Worm (Caenorhabditis elegans) whole organism, late embryonic: ENCODE measurements around the gene lgg-3.

ENCODE experiments used
- C08G9.2 ChIP-seq: sonication (generic microtip); optimal IDR thresholded peaks from 2 replicates; lab custom pipeline; 2016; ENCODE audit warnings: mild to moderate bottlenecking, missing genetic modification characterization, moderate library complexity, missing compliant biosample characterization
- C38D4.7 ChIP-seq: fragments of 200-800 bp; sonication (Bioruptor generic); optimal IDR thresholded peaks from 2 replicates; lab custom pipeline; 2018; ENCODE audit warnings: mild to moderate bottlenecking, missing genetic modification characterization, moderate library complexity, missing compliant biosample characterization
- K02D7.2 ChIP-seq: sonication (generic microtip); optimal IDR thresholded peaks from 2 replicates; lab custom pipeline; 2017; ENCODE audit warnings: mild to moderate bottlenecking, missing genetic modification characterization, missing compliant biosample characterization
- K09A11.1 ChIP-seq: sonication (generic microtip); optimal IDR thresholded peaks from 2 replicates; lab custom pipeline; 2017; ENCODE audit warnings: antibody characterized with exemption, mild to moderate bottlenecking, missing genetic modification characterization, missing compliant biosample characterization; ENCODE audit not compliant: insufficient read depth
- T23F11.4 ChIP-seq: fragments of 200-800 bp; sonication (Bioruptor generic); optimal IDR thresholded peaks from 2 replicates; lab custom pipeline; 2018; ENCODE audit warnings: mild to moderate bottlenecking, missing genetic modification characterization, missing compliant biosample characterization
- Y22D7AL.16 ChIP-seq: sonication (generic microtip); optimal IDR thresholded peaks from 2 replicates; lab custom pipeline; 2016; ENCODE audit warnings: missing genetic modification characterization, missing compliant biosample characterization
- ahr-1 ChIP-seq: sonication (generic microtip); optimal IDR thresholded peaks from 2 replicates; lab custom pipeline; 2016; ENCODE audit warnings: missing genetic modification characterization, missing compliant biosample characterization
- ama-1 ChIP-seq: fragments of 150-350 bp; optimal IDR thresholded peaks from 2 replicates; lab custom pipeline; 2014
- ceh-18 ChIP-seq: sonication (generic microtip); optimal IDR thresholded peaks from 2 replicates; lab custom pipeline; 2016; ENCODE audit warnings: missing genetic modification characterization, missing compliant biosample characterization
- ceh-19 ChIP-seq: fragments of 200-800 bp; sonication (Bioruptor generic); optimal IDR thresholded peaks from 2 replicates; lab custom pipeline; 2018; ENCODE audit warnings: mild to moderate bottlenecking, missing genetic modification characterization, missing compliant biosample characterization
- ceh-22 ChIP-seq: sonication (generic microtip); optimal IDR thresholded peaks from 2 replicates; lab custom pipeline; 2017; ENCODE audit warnings: missing biosample characterization, missing genetic modification characterization
- ceh-24 ChIP-seq: sonication (generic microtip); optimal IDR thresholded peaks from 2 replicates; lab custom pipeline; 2016; ENCODE audit warnings: mild to moderate bottlenecking, missing genetic modification characterization, missing compliant biosample characterization
- ceh-30 ChIP-seq: fragments of 150-350 bp; optimal IDR thresholded peaks from 2 replicates; lab custom pipeline; 2014; ENCODE audit warnings: missing biosample characterization, missing genetic modification characterization
- ceh-48 ChIP-seq: sonication (generic microtip); optimal IDR thresholded peaks from 2 replicates; lab custom pipeline; 2016; ENCODE audit warnings: missing genetic modification characterization, inconsistent platforms, missing compliant biosample characterization
- ceh-6 ChIP-seq: fragments of 200-800 bp; sonication (Bioruptor generic); optimal IDR thresholded peaks from 2 replicates; lab custom pipeline; 2018; ENCODE audit warnings: mild to moderate bottlenecking, missing genetic modification characterization, missing compliant biosample characterization
- ceh-9 ChIP-seq: sonication (generic microtip); optimal IDR thresholded peaks from 2 replicates; lab custom pipeline; 2016; ENCODE audit warnings: mild to moderate bottlenecking, missing genetic modification characterization, inconsistent platforms, missing compliant biosample characterization
- che-1 ChIP-seq: sonication (generic microtip); optimal IDR thresholded peaks from 2 replicates; lab custom pipeline; 2016; ENCODE audit warnings: mild to moderate bottlenecking, missing genetic modification characterization, missing compliant biosample characterization
- dve-1 ChIP-seq: sonication (generic microtip); optimal IDR thresholded peaks from 2 replicates; lab custom pipeline; 2017; ENCODE audit warnings: antibody characterized with exemption, mild to moderate bottlenecking, missing genetic modification characterization, missing compliant biosample characterization
- elt-2 ChIP-seq: sonication (generic microtip); optimal IDR thresholded peaks from 2 replicates; lab custom pipeline; 2016; ENCODE audit warnings: missing genetic modification reagents, missing genetic modification characterization, missing compliant biosample characterization
- elt-4 ChIP-seq: sonication (generic microtip); optimal IDR thresholded peaks from 2 replicates; lab custom pipeline; 2016; ENCODE audit warnings: missing genetic modification characterization, missing compliant biosample characterization
- ets-4 ChIP-seq: sonication (generic microtip); optimal IDR thresholded peaks from 2 replicates; lab custom pipeline; 2016; ENCODE audit warnings: missing genetic modification characterization, missing compliant biosample characterization
- fax-1 ChIP-seq: sonication (generic microtip); optimal IDR thresholded peaks from 2 replicates; lab custom pipeline; 2016; ENCODE audit warnings: missing genotype, missing genetic modification characterization, missing compliant biosample characterization
- fkh-10 ChIP-seq: fragments of 150-350 bp; optimal IDR thresholded peaks from 2 replicates; lab custom pipeline; 2014; ENCODE audit warnings: missing biosample characterization, missing genetic modification reagents, missing genetic modification characterization
- hlh-13 ChIP-seq: fragments of 200-800 bp; sonication (Bioruptor generic); optimal IDR thresholded peaks from 2 replicates; lab custom pipeline; 2018; ENCODE audit warnings: mild to moderate bottlenecking, missing genetic modification characterization, missing compliant biosample characterization
- lim-6 ChIP-seq: sonication (generic microtip); optimal IDR thresholded peaks from 2 replicates; lab custom pipeline; 2016; ENCODE audit warnings: missing genetic modification characterization, missing compliant biosample characterization
- lin-11 ChIP-seq: fragments of 200-800 bp; sonication (Bioruptor generic); optimal IDR thresholded peaks from 2 replicates; lab custom pipeline; 2018; ENCODE audit warnings: mild to moderate bottlenecking, missing genetic modification characterization, missing compliant biosample characterization
- madf-2 ChIP-seq: sonication (generic microtip); optimal IDR thresholded peaks from 2 replicates; lab custom pipeline; 2017; ENCODE audit warnings: missing genetic modification characterization, missing compliant biosample characterization
- nhr-232 ChIP-seq: sonication (generic microtip); optimal IDR thresholded peaks from 2 replicates; lab custom pipeline; 2016; ENCODE audit warnings: missing genetic modification characterization, missing compliant biosample characterization
- odd-2 ChIP-seq: sonication (generic microtip); optimal IDR thresholded peaks from 2 replicates; lab custom pipeline; 2017; ENCODE audit warnings: antibody characterized with exemption, mild to moderate bottlenecking, missing genetic modification characterization, missing compliant biosample characterization
- pag-3 ChIP-seq: sonication (generic microtip); optimal IDR thresholded peaks from 2 replicates; lab custom pipeline; 2016; ENCODE audit warnings: missing compliant biosample characterization, missing genetic modification characterization, borderline replicate concordance
- pat-9 ChIP-seq: fragments of 200-800 bp; sonication (Bioruptor generic); optimal IDR thresholded peaks from 2 replicates; lab custom pipeline; 2018; ENCODE audit warnings: mild to moderate bottlenecking, missing genetic modification characterization, moderate library complexity, missing compliant biosample characterization
- pax-1 ChIP-seq: fragments of 150-350 bp; optimal IDR thresholded peaks from 2 replicates; lab custom pipeline; 2014; ENCODE audit warnings: missing biosample characterization, missing genetic modification characterization
- pha-2 ChIP-seq: sonication (generic microtip); optimal IDR thresholded peaks from 2 replicates; lab custom pipeline; 2017; ENCODE audit warnings: mild to moderate bottlenecking, missing genetic modification characterization, missing compliant biosample characterization
- pqm-1 ChIP-seq: sonication (generic microtip); optimal IDR thresholded peaks from 2 replicates; lab custom pipeline; 2016; ENCODE audit warnings: missing genetic modification characterization, missing compliant biosample characterization
- sox-2 ChIP-seq: fragments of 200-800 bp; sonication (Bioruptor generic); IDR thresholded peaks from 2 replicates; pipeline ENCODE4 v1.3.6; 2022; ENCODE audit warnings: missing genetic modification reagents, missing genetic modification characterization, missing compliant biosample characterization
- sox-4 ChIP-seq: sonication (generic microtip); optimal IDR thresholded peaks from 2 replicates; lab custom pipeline; 2017; ENCODE audit warnings: mild to moderate bottlenecking, missing genetic modification characterization, inconsistent platforms, missing compliant biosample characterization
- unc-3 ChIP-seq, 2 experiments: fragments of 200-800 bp in 1 of 2; sonication (Bioruptor generic) in 1 of 2; sonication (generic microtip) in 1 of 2; conservative IDR thresholded peaks in 1 of 2; optimal IDR thresholded peaks in 1 of 2; 2 replicates each; pipeline versions ENCODE4 v1.3.6 to Lab custom; 2016 to 2022; ENCODE audit warnings: missing compliant biosample characterization in 2 of 2, missing genetic modification characterization in 2 of 2, missing genetic modification reagents in 1 of 2
- unc-55 ChIP-seq: sonication (generic microtip); optimal IDR thresholded peaks from 2 replicates; lab custom pipeline; 2017; ENCODE audit warnings: missing biosample characterization, missing genetic modification reagents, missing genetic modification characterization
- zip-5 ChIP-seq: sonication (generic microtip); optimal IDR thresholded peaks from 2 replicates; lab custom pipeline; 2016; ENCODE audit warnings: missing genetic modification characterization, missing compliant biosample characterization
- ztf-16 ChIP-seq: sonication (generic microtip); optimal IDR thresholded peaks from 2 replicates; lab custom pipeline; 2017; ENCODE audit warnings: missing genetic modification characterization, missing compliant biosample characterization

lgg-3 gene

DNA sequence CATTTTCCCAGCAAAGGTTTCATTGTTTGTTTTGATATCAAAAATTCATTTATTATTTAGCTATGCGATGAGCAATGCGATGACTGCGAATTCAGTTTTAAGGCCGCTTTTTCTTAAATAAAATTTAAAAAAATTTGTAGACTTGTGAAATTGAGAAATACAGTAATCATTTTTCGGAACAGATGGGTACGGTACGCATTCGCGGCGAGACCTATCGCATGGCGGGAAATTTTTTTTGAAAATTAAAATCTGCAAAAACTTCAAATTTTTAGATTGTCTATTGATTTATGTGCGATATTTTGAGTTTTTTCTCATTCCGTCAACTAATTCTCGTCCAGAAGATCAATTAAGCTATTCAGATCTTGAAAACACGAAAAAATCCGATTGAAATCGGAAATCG is 34.3 kb downstream of the lgg-3 start:
- TF ChIP-seq pha-2 (no peak), K09A11.1 (tag; lab: Kevin White, UChicago) (no peak), ceh-9 (tag; lab: Kevin White, UChicago) (no peak), ztf-16 (tag; lab: Kevin White, UChicago) (no peak)
- TF ChIP-seq, all 69 proteins: peak for 0

DNA sequence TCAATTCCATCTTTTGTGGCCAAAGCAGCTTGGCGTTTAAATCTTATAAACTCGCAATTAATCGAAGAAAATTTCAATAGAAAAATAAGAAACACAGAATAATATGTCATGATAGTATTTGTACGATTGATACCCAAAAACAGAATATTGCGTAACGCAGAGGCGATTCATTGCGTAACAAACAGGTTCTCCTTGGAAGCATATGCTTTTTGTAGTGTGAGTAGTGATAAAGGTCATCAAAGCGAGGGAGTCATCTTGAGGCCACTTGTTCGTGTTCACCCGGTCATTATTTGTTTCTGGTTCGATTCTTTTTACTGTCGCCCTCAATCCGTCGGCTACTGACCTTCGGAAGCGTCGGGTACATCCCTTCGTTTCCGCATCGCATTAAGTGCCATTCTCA is 36.8 kb downstream of the lgg-3 start, which contains the start of gene F54E7.6:
Gene F54E7.6, minus strand, starts transcription at position 110 of the 400 bp plus-strand sequence.
- TF ChIP-seq lim-6 (no peak), ceh-18 (tag; lab: Kevin White, UChicago) (no peak), pag-3 (no peak), sox-2 (GFP tag; lab: Robert Waterston, UW) (no peak), elt-2 (tag; lab: Kevin White, UChicago) (peak; percentile 37), ceh-30 (tag; lab: Kevin White, UChicago) (no peak)

DNA sequence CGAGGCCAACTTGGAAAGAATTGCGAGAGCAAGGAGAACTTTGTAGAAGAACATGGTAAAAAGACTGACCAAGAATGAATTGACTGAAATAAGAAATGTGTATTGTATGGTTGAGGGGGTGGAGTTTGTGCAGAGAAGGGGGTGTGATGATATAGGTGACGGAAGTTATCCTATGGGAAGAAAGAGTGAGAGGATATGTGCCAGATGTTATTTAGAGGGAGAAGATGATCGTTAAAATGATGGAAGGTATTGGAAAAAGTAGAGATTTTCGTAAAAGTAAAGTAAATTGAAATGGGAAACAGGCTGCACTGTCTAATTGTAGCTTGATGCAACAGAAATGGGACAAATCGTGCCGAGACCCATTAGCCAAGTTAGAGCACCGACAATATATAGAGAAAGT is 40.9 kb downstream of the lgg-3 start, which contains the start of gene sdz-21:
Gene sdz-21, minus strand, starts transcription at position 101 of the 400 bp plus-strand sequence.
- TF ChIP-seq sox-2 (GFP tag; lab: Robert Waterston, UW) (no peak), ztf-16 (tag; lab: Kevin White, UChicago) (no peak), odd-2 (tag; lab: Kevin White, UChicago) (no peak), lin-11 (tag; lab: Kevin White, UChicago) (no peak), ahr-1 (tag; lab: Kevin White, UChicago) (no peak), dve-1 (no peak), elt-4 (tag; lab: Kevin White, UChicago) (no peak), unc-55 (GFP tag; lab: Kevin White, UChicago) (no peak), fkh-10 (GFP tag; lab: Kevin White, UChicago) (no peak), C38D4.7 (GFP tag; lab: Kevin White, UChicago) (no peak), madf-2 (tag; lab: Kevin White, UChicago) (no peak), ceh-24 (tag; lab: Kevin White, UChicago) (no peak), zip-5 (tag; lab: Kevin White, UChicago) (no peak), C08G9.2 (tag; lab: Kevin White, UChicago) (no peak), fax-1 (tag; lab: Kevin White, UChicago) (no peak), sox-4 (tag; lab: Kevin White, UChicago) (no peak), T23F11.4 (GFP tag; lab: Kevin White, UChicago) (no peak), ceh-19 (GFP tag; lab: Kevin White, UChicago) (no peak), pag-3 (no peak), hlh-13 (GFP tag; lab: Kevin White, UChicago) (no peak)
- TF ChIP-seq, all 69 proteins: peak for 0

- TF ChIP-seq che-1 (tag; lab: Kevin White, UChicago) (no peak), ama-1 (lab: Kevin White, UChicago) (no peak), ceh-19 (GFP tag; lab: Kevin White, UChicago) (no peak), unc-3 (GFP tag; conservative IDR thresholded peaks at IDR 0.05; lab: Robert Waterston, UW) (no peak), unc-3 (tag; optimal IDR thresholded peaks at IDR 0.05; lab: Kevin White, UChicago) (no peak), ceh-24 (tag; lab: Kevin White, UChicago) (no peak), ceh-6 (GFP tag; lab: Kevin White, UChicago) (no peak), K02D7.2 (tag; lab: Kevin White, UChicago) (no peak), Y22D7AL.16 (no peak), T23F11.4 (GFP tag; lab: Kevin White, UChicago) (no peak), pax-1 (tag; lab: Kevin White, UChicago) (no peak), ceh-48 (tag; lab: Kevin White, UChicago) (no peak), nhr-232 (tag; lab: Kevin White, UChicago) (no peak), lim-6 (no peak), ztf-16 (tag; lab: Kevin White, UChicago) (no peak), ets-4 (tag; lab: Kevin White, UChicago) (no peak), ceh-22 (tag; lab: Kevin White, UChicago) (no peak), pag-3 (no peak), pqm-1 (no peak), pat-9 (no peak)
These were observed 44.1 kb downstream of the lgg-3 start for ce11 chrIII:5653692-5654105.
